Fruit fly (Drosophila melanogaster): ENCODE results near the gene CG32263.

CG32263 gene

DNA sequence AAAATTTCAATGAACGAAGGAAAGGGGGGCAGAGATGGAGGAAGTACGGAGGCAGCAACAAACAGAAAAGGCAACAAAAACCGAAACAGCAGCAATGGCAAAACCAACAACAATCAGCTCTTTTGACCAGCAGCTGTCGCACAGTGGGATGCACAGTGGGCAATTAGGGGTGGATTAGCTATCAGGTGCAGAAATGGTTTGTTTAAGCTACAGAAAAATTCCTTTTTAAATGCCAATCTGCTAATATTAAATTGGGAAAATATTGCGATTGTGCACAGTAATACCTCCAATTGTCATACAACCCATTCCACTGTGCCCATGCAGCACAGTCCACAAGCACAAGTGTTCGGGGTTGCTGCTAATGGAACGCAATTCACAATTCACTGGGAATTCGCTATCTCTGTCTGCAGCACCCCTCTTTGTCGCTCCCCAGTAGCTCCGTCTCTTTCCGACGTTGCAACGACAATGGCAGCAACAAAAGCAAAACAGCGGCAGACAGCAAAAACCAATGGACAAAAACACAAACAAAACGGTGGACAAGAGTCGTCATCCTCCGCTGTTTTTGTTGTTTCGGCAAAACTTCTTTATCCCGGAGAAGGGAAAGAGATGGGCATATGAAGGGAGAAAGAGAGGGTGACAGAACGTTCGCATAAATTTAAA, 25.8 kb downstream of the CG32263 start (continued):
- no peak for TF ChIP-seq prd (optimal IDR thresholded peaks at IDR 0.05)
- peak; percentile 99 for TF ChIP-seq prd (GFP tag; IDR thresholded peaks at IDR 0.05)
- TF ChIP-seq bcd (GFP tag; optimal IDR thresholded peaks at IDR 0.05): peak; percentile 91
- TF ChIP-seq hbn (GFP tag; IDR thresholded peaks at IDR 0.05; ENCODE audit: partially characterized antibody): no peak
- TF ChIP-seq CG18262 (tag; optimal IDR thresholded peaks at IDR 0.05): peak; percentile 90
- peak; percentile 46 for TF ChIP-seq CG13296 (GFP tag; optimal IDR thresholded peaks at IDR 0.05)
- TF ChIP-seq stwl (tag; optimal IDR thresholded peaks at IDR 0.05): peak; percentile 6
- TF ChIP-seq psq (GFP tag; optimal IDR thresholded peaks at IDR 0.05): peak; percentile 91
- TF ChIP-seq CG8765 (GFP tag; IDR thresholded peaks at IDR 0.05): peak; percentile 95
- peak; percentile 81 for TF ChIP-seq rib (GFP tag; IDR thresholded peaks at IDR 0.05)
- peak; percentile 96 for TF ChIP-seq Xbp1 (GFP tag; optimal IDR thresholded peaks at IDR 0.05)
- TF ChIP-seq Hey (tag; optimal IDR thresholded peaks at IDR 0.05): peak; percentile 66
- peak; percentile 97 for TF ChIP-seq CG30431 (GFP tag; optimal IDR thresholded peaks at IDR 0.05)
- peak; percentile 34 to 35 for TF ChIP-seq insv (GFP tag; optimal IDR thresholded peaks at IDR 0.05)
- no peak for TF ChIP-seq CG6765 (GFP tag; optimal IDR thresholded peaks at IDR 0.05)
- TF ChIP-seq CG1832 (GFP tag; optimal IDR thresholded peaks at IDR 0.05): peak; percentile 80
- peak; percentile 96 for TF ChIP-seq ttk (GFP tag; IDR thresholded peaks at IDR 0.05)
- peak; percentile 96 for TF ChIP-seq HLH3B (GFP tag; IDR thresholded peaks at IDR 0.05)
- peak; percentile 98 for TF ChIP-seq Ptx1 (GFP tag; IDR thresholded peaks at IDR 0.05)
- peak; percentile 91 for TF ChIP-seq Atf3 (GFP tag; optimal IDR thresholded peaks at IDR 0.05)
- TF ChIP-seq nmo (GFP tag; optimal IDR thresholded peaks at IDR 0.05): peak; percentile 94
- TF ChIP-seq bigmax (GFP tag; optimal IDR thresholded peaks at IDR 0.05): no peak
- peak; percentile 92 for TF ChIP-seq NC2α (GFP tag; optimal IDR thresholded peaks at IDR 0.05)
- peak; percentile 86 for TF ChIP-seq p53 (GFP tag; optimal IDR thresholded peaks at IDR 0.05)
- peak; percentile 93 for TF ChIP-seq CG11456 (GFP tag; IDR thresholded peaks at IDR 0.05)
- TF ChIP-seq amos (GFP tag; IDR thresholded peaks at IDR 0.05; ENCODE audit: partially characterized antibody): peak; percentile 23; the same call in 1 of the 2 replicates
- peak; percentile 69 for TF ChIP-seq CG15696 (tag; optimal IDR thresholded peaks at IDR 0.05)
- peak; percentile 91 for TF ChIP-seq CG11504 (tag; optimal IDR thresholded peaks at IDR 0.05)
- peak; percentile 93 for TF ChIP-seq CHES-1-like (GFP tag; optimal IDR thresholded peaks at IDR 0.05)
- peak; percentile 94 for TF ChIP-seq ac (GFP tag; optimal IDR thresholded peaks at IDR 0.05)
- peak; percentile 90 for TF ChIP-seq tin (GFP tag; optimal IDR thresholded peaks at IDR 0.05)
- TF ChIP-seq ase (GFP tag; IDR thresholded peaks at IDR 0.05): peak; percentile 97
- TF ChIP-seq ftz-f1 (GFP tag; optimal IDR thresholded peaks at IDR 0.05): no peak
- TF ChIP-seq Oaz (GFP tag; IDR thresholded peaks at IDR 0.05): peak; percentile 93
- peak; percentile 92 for TF ChIP-seq grau (tag; optimal IDR thresholded peaks at IDR 0.05)
- TF ChIP-seq Chrac-16 (GFP tag; optimal IDR thresholded peaks at IDR 0.05): peak; percentile 96
- no peak for TF ChIP-seq gfzf (GFP tag; optimal IDR thresholded peaks at IDR 0.05)
- TF ChIP-seq CG7987 (GFP tag; optimal IDR thresholded peaks at IDR 0.05): peak; percentile 58
- peak; percentile 84 for TF ChIP-seq CG33213 (GFP tag; optimal IDR thresholded peaks at IDR 0.05)
- TF ChIP-seq gem (tag; optimal IDR thresholded peaks at IDR 0.05): peak; percentile 96
- peak; percentile 96 for TF ChIP-seq Mad (GFP tag; optimal IDR thresholded peaks at IDR 0.05)
- peak; percentile 83 for TF ChIP-seq bowl (GFP tag; IDR thresholded peaks at IDR 0.05)
- peak; percentile 98 for TF ChIP-seq CG34422 (GFP tag; IDR thresholded peaks at IDR 0.05)
- peak; percentile 96 for TF ChIP-seq Ada2b (GFP tag; IDR thresholded peaks at IDR 0.05)
- TF ChIP-seq Dad (GFP tag; optimal IDR thresholded peaks at IDR 0.05): peak; percentile 90
- peak; percentile 43; the same call in 1 of the 3 replicates for TF ChIP-seq knrl (GFP tag; IDR thresholded peaks at IDR 0.05; ENCODE audit: partially characterized antibody)
- TF ChIP-seq CG3726 (GFP tag; IDR thresholded peaks at IDR 0.05): peak; percentile 94; the same call in 2 of the 3 replicates
- no peak for TF ChIP-seq Trl (optimal IDR thresholded peaks at IDR 0.05)
- TF ChIP-seq Trl (GFP tag; optimal IDR thresholded peaks at IDR 0.05): peak; percentile 96
- peak; percentile 39 for TF ChIP-seq CG7928 (GFP tag; optimal IDR thresholded peaks at IDR 0.05)
- TF ChIP-seq sens-2 (GFP tag; IDR thresholded peaks at IDR 0.05): peak; percentile 95

All from whole organism, embryonic.